Worm (Caenorhabditis elegans): Measurements from ENCODE around the gene B0252.11.

The B0252.11 gene

DNA sequence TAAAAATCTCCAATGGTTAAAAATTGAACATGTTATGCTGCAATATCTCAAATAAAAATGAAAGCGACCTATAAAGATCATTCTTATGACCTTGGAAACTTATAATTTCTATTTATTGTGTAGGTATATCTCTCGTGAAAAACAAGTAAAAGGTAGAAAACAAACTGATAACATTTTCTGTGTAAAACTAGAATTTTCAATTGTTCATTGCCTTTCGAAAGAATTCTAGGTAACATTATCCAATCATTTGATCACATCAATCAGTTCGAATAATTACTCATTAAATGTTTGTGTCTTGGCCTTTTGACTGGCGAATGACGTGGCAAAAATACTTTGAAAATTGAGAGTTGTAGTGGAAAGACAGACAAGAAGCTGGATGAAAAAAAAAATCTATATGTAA, 39.7 kb downstream of the B0252.11 start:
- no peak for TF ChIP-seq dsc-1 (tag; optimal IDR thresholded peaks at IDR 0.05)
- no peak for TF ChIP-seq jun-1 (tag; optimal IDR thresholded peaks at IDR 0.05)
- no peak for TF ChIP-seq ceh-8 (GFP tag; optimal IDR thresholded peaks at IDR 0.05)
- peak in 1 of 6 experiments; percentile 55 for TF ChIP-seq elt-3 (tag; optimal IDR thresholded peaks at IDR 0.05)
- TF ChIP-seq lin-14 (GFP tag; optimal IDR thresholded peaks at IDR 0.05), result peak; percentile 29
- TF ChIP-seq nhr-71 (tag; optimal IDR thresholded peaks at IDR 0.05), result peak; percentile 22
- peak; percentile 14 for TF ChIP-seq nhr-20 (tag; optimal IDR thresholded peaks at IDR 0.05)
- no peak for TF ChIP-seq swsn-7 (tag; optimal IDR thresholded peaks at IDR 0.05)
- TF ChIP-seq fos-1 (tag; optimal IDR thresholded peaks at IDR 0.05), result no peak
- no peak for TF ChIP-seq ceh-88 (GFP tag; IDR thresholded peaks at IDR 0.05)
- peak; percentile 78 for TF ChIP-seq nhr-85 (tag)
- TF ChIP-seq xbp-1 (tag; optimal IDR thresholded peaks at IDR 0.05), result no peak
- no peak for TF ChIP-seq hpl-2 (GFP tag; optimal IDR thresholded peaks at IDR 0.05)
- TF ChIP-seq rnt-1 (tag; optimal IDR thresholded peaks at IDR 0.05), result no peak
- no peak for TF ChIP-seq ama-1 (optimal IDR thresholded peaks at IDR 0.05)
- TF ChIP-seq nhr-237 (tag; optimal IDR thresholded peaks at IDR 0.05), result no peak
- no peak for TF ChIP-seq nhr-90 (tag; optimal IDR thresholded peaks at IDR 0.05; ENCODE audit: poor library complexity)
- peak; percentile 62 for TF ChIP-seq vab-15 (tag; optimal IDR thresholded peaks at IDR 0.05)
- TF ChIP-seq blmp-1 (tag; optimal IDR thresholded peaks at IDR 0.05), result peak; percentile 37
- peak; percentile 35; the same call in 1 of the 2 replicates for TF ChIP-seq grh-1 (GFP tag; IDR thresholded peaks at IDR 0.05)
- no peak for TF ChIP-seq fkh-10 (GFP tag; optimal IDR thresholded peaks at IDR 0.05)

DNA sequence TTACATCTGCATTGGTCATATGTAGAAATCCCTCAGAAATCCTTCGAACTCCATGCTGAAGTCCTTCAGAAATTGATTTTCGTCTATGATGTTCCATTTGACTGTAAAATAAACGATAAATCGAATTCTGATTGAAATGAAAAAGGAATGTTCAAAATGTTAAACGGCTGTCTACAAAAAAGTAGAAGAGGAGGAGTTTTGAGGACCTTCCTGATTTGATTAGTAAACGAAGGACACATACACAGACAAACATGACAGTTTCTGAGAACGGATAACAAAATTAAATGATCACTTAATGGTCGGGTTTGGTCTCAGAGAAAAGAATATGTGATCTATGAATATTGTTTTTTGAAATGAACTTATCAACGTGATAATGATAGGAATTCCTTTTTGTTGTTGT, 40.7 kb downstream of the B0252.11 start, which contains the start of gene slc-36.5:
Gene slc-36.5, minus strand, starts transcription at position 101 of the 400 bp plus-strand sequence.
- TF ChIP-seq lin-14 (GFP tag; optimal IDR thresholded peaks at IDR 0.05) (peak; percentile 13), nhr-90 (tag; optimal IDR thresholded peaks at IDR 0.05; ENCODE audit: poor library complexity) (no peak), elt-3 (tag; optimal IDR thresholded peaks at IDR 0.05) (peak in 1 of 6 experiments; percentile 53)

DNA sequence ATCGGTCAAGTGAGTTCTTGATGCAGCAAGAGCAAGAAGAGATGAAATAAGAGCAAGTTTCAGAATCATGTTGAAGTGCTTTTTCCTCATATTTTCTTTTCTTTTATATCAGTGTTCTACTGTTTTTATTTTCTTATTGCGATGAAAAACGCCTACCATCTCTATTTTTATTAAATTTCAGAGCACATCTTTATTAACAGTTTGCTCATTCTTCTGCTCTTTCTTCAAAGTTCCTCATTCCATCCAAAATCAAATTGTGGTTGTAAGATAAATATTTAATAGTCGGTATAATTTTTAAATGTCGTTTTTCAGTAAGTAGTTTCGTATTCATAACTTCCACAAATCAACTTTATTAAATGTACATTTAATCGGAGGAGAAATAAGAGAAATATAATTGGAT, 45.1 kb downstream of the B0252.11 start, which contains the start of gene C44B7.5:
Gene C44B7.5, minus strand, starts transcription at position 101 of the 400 bp plus-strand sequence.
- TF ChIP-seq unc-98 (GFP tag; IDR thresholded peaks at IDR 0.05) (no peak), lin-13 (GFP tag; optimal IDR thresholded peaks at IDR 0.05) (no peak), C34B4.2 (tag; optimal IDR thresholded peaks at IDR 0.05) (no peak), tlp-1 (tag; optimal IDR thresholded peaks at IDR 0.05) (no peak), fkh-8 (tag; optimal IDR thresholded peaks at IDR 0.05) (no peak), aly-2 (tag; optimal IDR thresholded peaks at IDR 0.05) (no peak), snu-23 (GFP tag; optimal IDR thresholded peaks at IDR 0.05) (no peak), nhr-20 (tag; optimal IDR thresholded peaks at IDR 0.05) (no peak), ztf-4 (tag; optimal IDR thresholded peaks at IDR 0.05) (no peak), sox-4 (tag; optimal IDR thresholded peaks at IDR 0.05) (no peak), lin-15B (tag; optimal IDR thresholded peaks at IDR 0.05) (no peak), egl-27 (tag; optimal IDR thresholded peaks at IDR 0.05) (no peak), blmp-1 (tag; optimal IDR thresholded peaks at IDR 0.05) (no peak)

DNA sequence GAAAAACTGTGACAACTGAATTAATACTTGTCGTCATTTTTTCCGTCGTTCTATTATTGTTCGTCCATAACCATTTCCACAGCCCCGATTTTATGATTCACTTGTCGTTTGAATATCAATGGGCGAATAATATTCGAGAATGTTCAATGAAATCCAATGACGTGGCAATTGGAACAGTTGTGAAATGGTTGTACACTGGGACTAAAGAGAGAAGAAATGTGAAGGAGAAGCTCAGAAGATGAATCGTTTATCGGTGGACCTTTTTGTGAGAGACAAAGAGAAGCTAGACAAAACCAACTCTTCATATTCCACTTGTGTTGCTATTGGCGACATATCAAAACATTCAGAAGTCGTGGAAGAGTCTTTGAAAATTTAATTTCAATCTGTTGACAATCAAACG, 46.8 kb downstream of the B0252.11 start, which contains the start of gene clhm-1:
Gene clhm-1, minus strand, starts transcription at position 207 of the 400 bp plus-strand sequence.
- TF ChIP-seq snu-23 (GFP tag; optimal IDR thresholded peaks at IDR 0.05) (no peak), rnt-1 (tag; optimal IDR thresholded peaks at IDR 0.05) (peak; percentile 24)

Measured in whole organism, L1 larva.